Worm (Caenorhabditis elegans): ENCODE measurements around the gene str-56.

- no peak for TF ChIP-seq nhr-6 (tag; optimal IDR thresholded peaks at IDR 0.05)
- TF ChIP-seq zag-1 (tag; optimal IDR thresholded peaks at IDR 0.05), result no peak
- TF ChIP-seq ceh-28 (tag; optimal IDR thresholded peaks at IDR 0.05), result no peak
- TF ChIP-seq mxl-3 (GFP tag; optimal IDR thresholded peaks at IDR 0.05), result no peak
- TF ChIP-seq cey-2 (tag; optimal IDR thresholded peaks at IDR 0.05; ENCODE audit: borderline replicate concordance, insufficient read depth), result no peak
- peak; percentile 10 for TF ChIP-seq dve-1 (tag; optimal IDR thresholded peaks at IDR 0.05; ENCODE audit: insufficient read depth)
- no peak for TF ChIP-seq aly-2 (tag; optimal IDR thresholded peaks at IDR 0.05)
- TF ChIP-seq egl-27 (tag; optimal IDR thresholded peaks at IDR 0.05), result no peak
- no peak for TF ChIP-seq nhr-11 (tag; optimal IDR thresholded peaks at IDR 0.05)
- no peak for TF ChIP-seq nhr-76 (tag; optimal IDR thresholded peaks at IDR 0.05)
- TF ChIP-seq nhr-48 (tag; optimal IDR thresholded peaks at IDR 0.05), result no peak
- no peak for TF ChIP-seq ceh-82 (tag; optimal IDR thresholded peaks at IDR 0.05)
- TF ChIP-seq ZK546.5 (tag; optimal IDR thresholded peaks at IDR 0.05), result no peak
- TF ChIP-seq skn-1 (tag; optimal IDR thresholded peaks at IDR 0.05), result no peak
Measured at ce11 chrV:15888751-15889150, 16.4 kb downstream of the str-56 start, which contains the start of gene cgt-1.

Data from whole organism, L4 larva.